Worm (Caenorhabditis elegans): ENCODE results near the gene C10C6.3.
"Not testable (repeated sequence)": the region's sequence is repeated elsewhere in the genome, so short reads cannot be mapped to it uniquely, and the experiment has no call there.

DNA sequence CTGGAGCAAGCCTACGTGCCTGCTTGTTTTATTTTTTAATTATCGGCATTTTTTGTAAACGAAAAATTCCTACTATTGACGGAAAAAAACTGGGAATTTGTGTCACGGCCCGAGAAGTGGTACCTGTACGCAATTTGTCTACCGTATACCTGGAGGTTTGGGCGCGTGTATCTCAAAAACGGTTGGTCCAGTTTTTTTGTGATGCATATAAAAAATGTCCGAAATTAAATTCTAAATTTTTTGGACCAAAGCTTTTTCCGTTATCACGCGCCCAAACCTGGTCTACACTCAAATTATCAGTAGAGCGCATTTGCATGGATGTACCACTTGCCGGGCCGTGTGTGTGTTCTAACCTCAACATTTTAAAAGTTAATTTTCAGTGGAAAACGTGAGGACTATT, 48.3 kb downstream of the C10C6.3 start, which contains the start of gene F22B3.5:
- TF ChIP-seq dmd-8 (GFP tag; IDR thresholded peaks at IDR 0.05); daf-12 (tag; optimal IDR thresholded peaks at IDR 0.05); nhr-28 (tag; optimal IDR thresholded peaks at IDR 0.05); nhr-237 (tag; optimal IDR thresholded peaks at IDR 0.05); snpc-4 (tag; optimal IDR thresholded peaks at IDR 0.05); nhr-77 (tag; optimal IDR thresholded peaks at IDR 0.05); zag-1 (tag; optimal IDR thresholded peaks at IDR 0.05); spr-3 (GFP tag; optimal IDR thresholded peaks at IDR 0.05); nhr-11 (tag; optimal IDR thresholded peaks at IDR 0.05); lin-13 (GFP tag; optimal IDR thresholded peaks at IDR 0.05); nhr-76 (tag; optimal IDR thresholded peaks at IDR 0.05); dve-1 (tag; optimal IDR thresholded peaks at IDR 0.05; ENCODE audit: insufficient read depth): not testable (repeated sequence)

All from whole organism, L4 larva.